Worm (Caenorhabditis elegans): ENCODE data around the gene Y41D4B.6.

Gene Y41D4B.6

DNA sequence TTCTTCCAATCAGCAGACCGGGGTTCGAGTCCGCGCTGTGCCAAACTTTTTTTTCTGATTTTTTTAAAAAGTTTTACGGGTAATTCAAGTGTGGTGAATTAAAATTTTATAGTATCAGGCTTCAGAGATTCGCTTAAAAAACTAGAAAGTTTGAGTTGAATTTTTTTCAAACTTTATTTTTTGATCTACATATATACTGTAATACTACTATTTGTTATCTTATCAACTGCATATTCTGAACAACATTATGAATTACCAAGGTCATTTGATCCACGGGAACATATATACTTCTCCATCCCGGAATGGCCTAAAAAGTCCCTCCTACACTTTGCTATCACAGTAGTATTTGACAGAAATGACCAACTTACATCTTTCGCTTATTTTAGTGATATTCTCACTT, at the start of gene Y41D4B.6:
Y41D4B.6 (plus strand) TSS at position 301 of the 400 bp plus-strand sequence.
- TF ChIP-seq hmbx-1 (tag; optimal IDR thresholded peaks at IDR 0.05) (no peak), scrt-1 (GFP tag; IDR thresholded peaks at IDR 0.05) (no peak), flt-1 (GFP tag; IDR thresholded peaks at IDR 0.05) (no peak), ets-7 (tag; optimal IDR thresholded peaks at IDR 0.05) (no peak), hnd-1 (tag; optimal IDR thresholded peaks at IDR 0.05) (no peak), hmg-4 (GFP tag; optimal IDR thresholded peaks at IDR 0.05) (no peak), tra-4 (tag; optimal IDR thresholded peaks at IDR 0.05) (no peak), B0310.2 (tag; optimal IDR thresholded peaks at IDR 0.05) (no peak), tbx-11 (GFP tag; IDR thresholded peaks at IDR 0.05) (no peak), F13C5.2 (tag; optimal IDR thresholded peaks at IDR 0.05) (no peak), ceh-13 (GFP tag; optimal IDR thresholded peaks at IDR 0.05) (no peak), pes-1 (GFP tag; IDR thresholded peaks at IDR 0.05) (no peak), aly-1 (tag; optimal IDR thresholded peaks at IDR 0.05) (no peak), ceh-36 (tag; optimal IDR thresholded peaks at IDR 0.05) (no peak)

ce11 chrIV:1595802-1596201, 37.7 kb upstream of the Y41D4B.6 start, which contains the start of gene npp-8:
Gene npp-8 (minus strand): TSS chrIV:1595824.
- peak; percentile 58; the same call in 1 of the 2 replicates for TF ChIP-seq tbx-37 (GFP tag; conservative IDR thresholded peaks at IDR 0.05)
- peak; percentile 97 for TF ChIP-seq F13C5.2 (tag; optimal IDR thresholded peaks at IDR 0.05)
- TF ChIP-seq ets-7 (tag; optimal IDR thresholded peaks at IDR 0.05): peak; percentile 67
- peak; percentile 84 for TF ChIP-seq pes-1 (GFP tag; IDR thresholded peaks at IDR 0.05)
- TF ChIP-seq ceh-13 (GFP tag; optimal IDR thresholded peaks at IDR 0.05): peak; percentile 58
- TF ChIP-seq aly-1 (tag; optimal IDR thresholded peaks at IDR 0.05): peak; percentile 8
- TF ChIP-seq tra-4 (tag; optimal IDR thresholded peaks at IDR 0.05): peak; percentile 1
- peak; percentile 62 for TF ChIP-seq flt-1 (GFP tag; IDR thresholded peaks at IDR 0.05)
- peak; percentile 68 for TF ChIP-seq B0310.2 (tag; optimal IDR thresholded peaks at IDR 0.05)
- TF ChIP-seq tbx-11 (GFP tag; IDR thresholded peaks at IDR 0.05): peak; percentile 73; the same call in 1 of the 2 replicates
- peak; percentile 38 for TF ChIP-seq hmbx-1 (tag; optimal IDR thresholded peaks at IDR 0.05)
- TF ChIP-seq hnd-1 (tag; optimal IDR thresholded peaks at IDR 0.05): peak; percentile 47
- peak; percentile 85 for TF ChIP-seq ceh-36 (tag; optimal IDR thresholded peaks at IDR 0.05)
- peak; percentile 84 for TF ChIP-seq sea-1 (GFP tag; conservative IDR thresholded peaks at IDR 0.05)
- peak; percentile 81 for TF ChIP-seq scrt-1 (GFP tag; IDR thresholded peaks at IDR 0.05)
- no peak for TF ChIP-seq ama-1 (optimal IDR thresholded peaks at IDR 0.05)
- peak; percentile 82 for TF ChIP-seq hmg-4 (GFP tag; optimal IDR thresholded peaks at IDR 0.05)

DNA sequence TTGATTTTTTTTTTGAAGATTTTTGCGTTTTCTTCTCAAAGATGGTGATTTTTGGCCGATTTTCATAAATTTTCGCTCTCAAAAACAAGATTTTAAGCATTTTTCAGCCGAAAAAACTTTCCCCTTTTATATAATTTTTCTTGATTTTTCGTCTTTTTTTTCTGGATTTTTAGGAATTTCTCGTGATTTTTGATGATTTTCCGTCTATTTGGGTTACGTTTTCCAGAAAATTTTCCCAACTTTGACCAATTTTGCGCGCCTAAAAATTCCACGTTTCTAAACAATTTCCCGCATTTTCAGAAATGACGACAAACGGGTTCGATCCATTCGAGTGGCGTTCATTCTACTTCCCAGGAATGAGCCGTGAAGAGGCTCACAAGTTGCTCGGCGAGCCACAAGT, 36.5 kb upstream of the Y41D4B.6 start, which contains the start of gene ced-2:
ced-2 (plus strand) TSS at position 301 of the 400 bp plus-strand sequence.
- TF ChIP-seq F13C5.2 (tag; optimal IDR thresholded peaks at IDR 0.05) (no peak), ama-1 (optimal IDR thresholded peaks at IDR 0.05) (no peak), hmbx-1 (tag; optimal IDR thresholded peaks at IDR 0.05) (no peak), sea-1 (GFP tag; conservative IDR thresholded peaks at IDR 0.05) (no peak), hmg-4 (GFP tag; optimal IDR thresholded peaks at IDR 0.05) (no peak), ets-7 (tag; optimal IDR thresholded peaks at IDR 0.05) (no peak), pes-1 (GFP tag; IDR thresholded peaks at IDR 0.05) (no peak), flt-1 (GFP tag; IDR thresholded peaks at IDR 0.05) (no peak), hnd-1 (tag; optimal IDR thresholded peaks at IDR 0.05) (no peak), aly-1 (tag; optimal IDR thresholded peaks at IDR 0.05) (no peak), scrt-1 (GFP tag; IDR thresholded peaks at IDR 0.05) (no peak), tbx-37 (GFP tag; conservative IDR thresholded peaks at IDR 0.05) (no peak), B0310.2 (tag; optimal IDR thresholded peaks at IDR 0.05) (no peak), ceh-13 (GFP tag; optimal IDR thresholded peaks at IDR 0.05) (no peak), tbx-11 (GFP tag; IDR thresholded peaks at IDR 0.05) (no peak), ceh-36 (tag; optimal IDR thresholded peaks at IDR 0.05) (no peak), tra-4 (tag; optimal IDR thresholded peaks at IDR 0.05) (no peak)

ce11 chrIV:1600784-1601183, 32.8 kb upstream of the Y41D4B.6 start:
- TF ChIP-seq hmg-4 (GFP tag; optimal IDR thresholded peaks at IDR 0.05): no peak
- TF ChIP-seq flt-1 (GFP tag; IDR thresholded peaks at IDR 0.05): no peak
- TF ChIP-seq sea-1 (GFP tag; conservative IDR thresholded peaks at IDR 0.05): no peak
- TF ChIP-seq tra-4 (tag; optimal IDR thresholded peaks at IDR 0.05): no peak
- TF ChIP-seq tbx-37 (GFP tag; conservative IDR thresholded peaks at IDR 0.05): no peak
- no peak for TF ChIP-seq hmbx-1 (tag; optimal IDR thresholded peaks at IDR 0.05)
- no peak for TF ChIP-seq tbx-11 (GFP tag; IDR thresholded peaks at IDR 0.05)
- TF ChIP-seq aly-1 (tag; optimal IDR thresholded peaks at IDR 0.05): no peak
- TF ChIP-seq ceh-13 (GFP tag; optimal IDR thresholded peaks at IDR 0.05): no peak
- no peak for TF ChIP-seq hnd-1 (tag; optimal IDR thresholded peaks at IDR 0.05)
- TF ChIP-seq ama-1 (optimal IDR thresholded peaks at IDR 0.05): no peak
- TF ChIP-seq ceh-36 (tag; optimal IDR thresholded peaks at IDR 0.05): no peak
- no peak for TF ChIP-seq scrt-1 (GFP tag; IDR thresholded peaks at IDR 0.05)
- no peak for TF ChIP-seq F13C5.2 (tag; optimal IDR thresholded peaks at IDR 0.05)
- TF ChIP-seq pes-1 (GFP tag; IDR thresholded peaks at IDR 0.05): no peak
- TF ChIP-seq B0310.2 (tag; optimal IDR thresholded peaks at IDR 0.05): no peak
- TF ChIP-seq ets-7 (tag; optimal IDR thresholded peaks at IDR 0.05): no peak

ce11 chrIV:1601357-1601756, 32.2 kb upstream of the Y41D4B.6 start, which contains the start of gene set-23:
Gene set-23 (plus strand): TSS chrIV:1601657.
- no peak for TF ChIP-seq sea-1 (GFP tag; conservative IDR thresholded peaks at IDR 0.05)
- TF ChIP-seq ceh-36 (tag; optimal IDR thresholded peaks at IDR 0.05): no peak
- no peak for TF ChIP-seq pes-1 (GFP tag; IDR thresholded peaks at IDR 0.05)
- TF ChIP-seq F13C5.2 (tag; optimal IDR thresholded peaks at IDR 0.05): no peak
- no peak for TF ChIP-seq tbx-11 (GFP tag; IDR thresholded peaks at IDR 0.05)
- TF ChIP-seq ceh-13 (GFP tag; optimal IDR thresholded peaks at IDR 0.05): no peak
- TF ChIP-seq hmg-4 (GFP tag; optimal IDR thresholded peaks at IDR 0.05): no peak
- TF ChIP-seq hnd-1 (tag; optimal IDR thresholded peaks at IDR 0.05): no peak

- TF ChIP-seq hnd-1 (tag; optimal IDR thresholded peaks at IDR 0.05): no peak
- no peak for TF ChIP-seq pes-1 (GFP tag; IDR thresholded peaks at IDR 0.05)
- no peak for TF ChIP-seq ets-7 (tag; optimal IDR thresholded peaks at IDR 0.05)
- no peak for TF ChIP-seq B0310.2 (tag; optimal IDR thresholded peaks at IDR 0.05)
- no peak for TF ChIP-seq tra-4 (tag; optimal IDR thresholded peaks at IDR 0.05)
- TF ChIP-seq sea-1 (GFP tag; conservative IDR thresholded peaks at IDR 0.05): no peak
- no peak for TF ChIP-seq flt-1 (GFP tag; IDR thresholded peaks at IDR 0.05)
- TF ChIP-seq hmg-4 (GFP tag; optimal IDR thresholded peaks at IDR 0.05): no peak
- TF ChIP-seq ama-1 (optimal IDR thresholded peaks at IDR 0.05): no peak
- no peak for TF ChIP-seq ceh-36 (tag; optimal IDR thresholded peaks at IDR 0.05)
- no peak for TF ChIP-seq scrt-1 (GFP tag; IDR thresholded peaks at IDR 0.05)
- no peak for TF ChIP-seq tbx-37 (GFP tag; conservative IDR thresholded peaks at IDR 0.05)
- TF ChIP-seq F13C5.2 (tag; optimal IDR thresholded peaks at IDR 0.05): no peak
- no peak for TF ChIP-seq ceh-13 (GFP tag; optimal IDR thresholded peaks at IDR 0.05)
- TF ChIP-seq hmbx-1 (tag; optimal IDR thresholded peaks at IDR 0.05): no peak
- no peak for TF ChIP-seq aly-1 (tag; optimal IDR thresholded peaks at IDR 0.05)
- TF ChIP-seq tbx-11 (GFP tag; IDR thresholded peaks at IDR 0.05): no peak
These were observed 30.5 kb upstream of the Y41D4B.6 start for ce11 chrIV:1602936-1603457.

All from whole organism, early embryonic.